Worm (Caenorhabditis elegans) whole organism, early embryonic: ENCODE data around the gene T02B11.6.

Experiments
- aly-1 ChIP-seq: sonication (generic microtip); optimal IDR thresholded peaks from 2 replicates; lab custom pipeline; 2016; ENCODE audit warnings: missing genetic modification characterization, missing compliant biosample characterization
- ama-1 ChIP-seq: fragments of 150-350 bp; optimal IDR thresholded peaks from 2 replicates; lab custom pipeline; 2014
- ceh-36 ChIP-seq: sonication (generic microtip); optimal IDR thresholded peaks from 2 replicates; lab custom pipeline; 2016; ENCODE audit warnings: missing genetic modification characterization, inconsistent platforms, missing compliant biosample characterization
- flt-1 ChIP-seq: fragments of 200-800 bp; sonication (Bioruptor generic); IDR thresholded peaks from 2 replicates; pipeline ENCODE4 v1.3.6; 2022; ENCODE audit warnings: missing genetic modification characterization, missing compliant biosample characterization
- hmbx-1 ChIP-seq: sonication (generic microtip); optimal IDR thresholded peaks from 2 replicates; lab custom pipeline; 2016; ENCODE audit warnings: mild to moderate bottlenecking, missing genetic modification characterization, missing compliant biosample characterization
- hnd-1 ChIP-seq: sonication (generic microtip); optimal IDR thresholded peaks from 2 replicates; lab custom pipeline; 2016; ENCODE audit warnings: missing genetic modification characterization, missing compliant biosample characterization
- pes-1 ChIP-seq: fragments of 200-800 bp; sonication (Bioruptor generic); IDR thresholded peaks from 2 replicates; pipeline ENCODE4 v1.3.6; 2022; ENCODE audit warnings: missing genetic modification reagents, missing genetic modification characterization, missing compliant biosample characterization
- scrt-1 ChIP-seq: fragments of 200-800 bp; sonication (Bioruptor generic); IDR thresholded peaks from 2 replicates; pipeline ENCODE4 v1.3.6; 2022; ENCODE audit warnings: missing genetic modification characterization, missing compliant biosample characterization

DNA sequence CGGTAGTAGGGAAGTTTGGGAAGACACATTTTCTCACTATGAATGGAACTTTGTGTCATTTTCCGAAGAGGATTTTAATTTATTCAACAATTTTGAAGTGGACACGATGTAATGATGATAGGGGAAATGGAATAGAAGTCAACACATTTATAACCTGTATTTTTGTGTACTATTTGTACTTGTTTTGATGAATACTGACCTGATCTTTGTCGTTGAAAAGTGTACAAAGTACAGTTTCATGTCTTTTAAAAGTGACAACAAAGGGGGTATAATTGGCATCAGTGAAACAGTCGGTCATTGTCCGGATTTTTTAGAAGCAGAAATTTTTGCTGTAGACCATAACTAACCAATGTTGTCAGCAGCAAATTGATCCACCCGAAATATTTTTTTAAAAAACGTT, at the start of gene T02B11.6:
- TF ChIP-seq hmbx-1 = no peak
- TF ChIP-seq ama-1 = no peak
- no peak for TF ChIP-seq scrt-1
- TF ChIP-seq hnd-1 (tag; lab: Kevin White, UChicago) = no peak
- TF ChIP-seq ceh-36 (tag; lab: Kevin White, UChicago) = no peak
- no peak for TF ChIP-seq pes-1 (GFP tag; lab: Robert Waterston, UW)
- TF ChIP-seq aly-1 = no peak
- no peak for TF ChIP-seq flt-1 (GFP tag; lab: Robert Waterston, UW)
